Fruit fly (Drosophila melanogaster) whole organism, embryonic: ENCODE measurements around the gene Zir.

ENCODE experiments used
- Atf6 ChIP-seq: fragments of 200-800 bp; sonication (Bioruptor generic); IDR thresholded peaks from 2 replicates; pipeline ENCODE4 v1.3.6; 2022; ENCODE audit warnings: missing biosample characterization, missing genetic modification characterization
- BEAF-32 ChIP-seq: fragments of 200-800 bp; sonication (Bioruptor generic); optimal IDR thresholded peaks from 3 replicates; lab custom pipeline; 2017; ENCODE audit warnings: missing biosample characterization, missing genetic modification characterization, mild to moderate bottlenecking, moderate library complexity, missing genetic modification reagents
- Bdp1 ChIP-seq: fragments of 200-800 bp; sonication (Bioruptor generic); optimal IDR thresholded peaks from 3 replicates; lab custom pipeline; 2016; ENCODE audit warnings: missing biosample characterization, missing genetic modification characterization
- CG11398 ChIP-seq: fragments of 200-800 bp; sonication (Bioruptor generic); optimal IDR thresholded peaks from 2 replicates; lab custom pipeline; 2016; ENCODE audit warnings: missing biosample characterization, missing genetic modification characterization
- CG12391 ChIP-seq: fragments of 200-800 bp; sonication (Bioruptor generic); optimal IDR thresholded peaks from 3 replicates; lab custom pipeline; 2018; ENCODE audit warnings: missing biosample characterization, mild to moderate bottlenecking, missing genetic modification characterization, moderate library complexity
- CG12659 ChIP-seq: fragments of 200-800 bp; sonication (Bioruptor generic); optimal IDR thresholded peaks from 3 replicates; lab custom pipeline; 2017; ENCODE audit warnings: mild to moderate bottlenecking, missing biosample characterization, missing genetic modification reagents, missing genetic modification characterization
- CG13775 ChIP-seq: fragments of 200-800 bp; sonication (Bioruptor generic); optimal IDR thresholded peaks from 3 replicates; lab custom pipeline; 2017; ENCODE audit warnings: missing biosample characterization, mild to moderate bottlenecking, missing genetic modification characterization
- CG14710 ChIP-seq: fragments of 200-800 bp; sonication (Bioruptor generic); optimal IDR thresholded peaks from 3 replicates; lab custom pipeline; 2019; ENCODE audit warnings: missing biosample characterization, mild to moderate bottlenecking, missing genetic modification characterization, moderate library complexity
- CG14860 ChIP-seq: fragments of 200-800 bp; sonication (Bioruptor generic); IDR thresholded peaks from 3 replicates; pipeline ENCODE4 v1.3.6; 2022; ENCODE audit warnings: missing biosample characterization, missing genetic modification characterization; ENCODE audit not compliant: partially characterized antibody
- CG15011 ChIP-seq: fragments of 200-800 bp; sonication (Bioruptor generic); optimal IDR thresholded peaks from 3 replicates; lab custom pipeline; 2018; ENCODE audit warnings: missing biosample characterization, mild to moderate bottlenecking, missing genetic modification characterization
- CG15601 ChIP-seq: fragments of 200-800 bp; sonication (Bioruptor generic); optimal IDR thresholded peaks from 3 replicates; lab custom pipeline; 2019; ENCODE audit warnings: missing biosample characterization, mild to moderate bottlenecking, missing genetic modification characterization, moderate library complexity
- CG1603 ChIP-seq: fragments of 200-800 bp; sonication (Bioruptor generic); optimal IDR thresholded peaks from 2 replicates; lab custom pipeline; 2019; ENCODE audit warnings: missing biosample characterization, mild to moderate bottlenecking, missing genetic modification characterization, moderate library complexity
- CG17912 ChIP-seq: fragments of 200-800 bp; sonication (Bioruptor generic); optimal IDR thresholded peaks from 2 replicates; lab custom pipeline; 2018; ENCODE audit warnings: missing biosample characterization, mild to moderate bottlenecking, missing genetic modification characterization
- CG2120 ChIP-seq: fragments of 200-800 bp; sonication (Bioruptor generic); optimal IDR thresholded peaks from 3 replicates; lab custom pipeline; 2016; ENCODE audit warnings: missing biosample characterization, missing genetic modification characterization
- CG2199 ChIP-seq: fragments of 200-800 bp; sonication (Bioruptor generic); IDR thresholded peaks from 3 replicates; pipeline ENCODE4 v1.3.6; 2022; ENCODE audit warnings: missing biosample characterization, missing genetic modification characterization
- CG30020 ChIP-seq: fragments of 200-800 bp; optimal IDR thresholded peaks from 2 replicates; lab custom pipeline; 2019; ENCODE audit warnings: missing biosample characterization, mild to moderate bottlenecking, missing genetic modification characterization, moderate library complexity
- CG33557 ChIP-seq: fragments of 200-800 bp; sonication (Bioruptor generic); optimal IDR thresholded peaks from 2 replicates; lab custom pipeline; 2019; ENCODE audit warnings: missing biosample characterization, mild to moderate bottlenecking, missing genetic modification characterization, moderate library complexity
- CG6689 ChIP-seq: fragments of 200-800 bp; sonication (Bioruptor generic); IDR thresholded peaks from 2 replicates; pipeline ENCODE4 v1.3.6; 2022; ENCODE audit warnings: missing biosample characterization, missing genetic modification characterization
- CG7556 ChIP-seq: fragments of 200-800 bp; sonication (Bioruptor generic); optimal IDR thresholded peaks from 2 replicates; lab custom pipeline; 2017; ENCODE audit warnings: missing biosample characterization, mild to moderate bottlenecking, missing genetic modification characterization
- CG8290 ChIP-seq, 3 experiments: fragments of 200-800 bp; sonication (Bioruptor generic); optimal IDR thresholded peaks; 2 replicates each; lab custom pipeline; 2016 to 2019; ENCODE audit warnings: missing biosample characterization in 3 of 3, missing genetic modification characterization in 3 of 3, mild to moderate bottlenecking in 2 of 3, moderate library complexity in 1 of 3
- CG9437 ChIP-seq: fragments of 200-800 bp; sonication (Bioruptor generic); optimal IDR thresholded peaks from 2 replicates; lab custom pipeline; 2018; ENCODE audit warnings: missing biosample characterization, mild to moderate bottlenecking, missing genetic modification characterization
- CG9727 ChIP-seq: fragments of 200-800 bp; sonication (Bioruptor generic); optimal IDR thresholded peaks from 3 replicates; lab custom pipeline; 2017; ENCODE audit warnings: missing biosample characterization, mild to moderate bottlenecking, missing genetic modification characterization
- CTCF ChIP-seq: fragments of 200-800 bp; sonication (Bioruptor generic); optimal IDR thresholded peaks from 2 replicates; lab custom pipeline; 2017; ENCODE audit warnings: missing biosample characterization, mild to moderate bottlenecking, missing genetic modification characterization, moderate library complexity
- Doc3 ChIP-seq: fragments of 200-800 bp; sonication (Bioruptor generic); IDR thresholded peaks from 3 replicates; pipeline ENCODE4 v1.3.6; 2022; ENCODE audit warnings: missing biosample characterization, missing genetic modification characterization; ENCODE audit not compliant: partially characterized antibody
- Dp ChIP-seq: fragments of 200-800 bp; sonication (Bioruptor generic); optimal IDR thresholded peaks from 2 replicates; lab custom pipeline; 2018; ENCODE audit warnings: missing biosample characterization, mild to moderate bottlenecking, missing genetic modification characterization, moderate library complexity
- Dref ChIP-seq: fragments of 200-800 bp; sonication (Bioruptor generic); IDR thresholded peaks from 2 replicates; pipeline ENCODE4 v1.3.6; 2022; ENCODE audit warnings: missing biosample characterization, missing genetic modification characterization
- Ets97D ChIP-seq: fragments of 200-800 bp; sonication (Bioruptor generic); optimal IDR thresholded peaks from 3 replicates; lab custom pipeline; 2016; ENCODE audit warnings: missing biosample characterization, missing genetic modification characterization
- HLH4C ChIP-seq: fragments of 200-800 bp; sonication (Bioruptor generic); IDR thresholded peaks from 3 replicates; pipeline ENCODE4 v1.3.6; 2022; ENCODE audit warnings: missing biosample characterization, missing genetic modification characterization; ENCODE audit not compliant: partially characterized antibody
- HLH54F ChIP-seq: fragments of 200-800 bp; sonication (Bioruptor generic); optimal IDR thresholded peaks from 3 replicates; lab custom pipeline; 2016; ENCODE audit warnings: missing biosample characterization, missing genetic modification characterization
- MESR4 ChIP-seq: fragments of 200-800 bp; sonication (Bioruptor generic); optimal IDR thresholded peaks from 2 replicates; lab custom pipeline; 2018; ENCODE audit warnings: missing biosample characterization, mild to moderate bottlenecking, missing genetic modification characterization, moderate library complexity
- Mrtf ChIP-seq: fragments of 200-800 bp; sonication (Bioruptor generic); IDR thresholded peaks from 3 replicates; pipeline ENCODE4 v1.3.6; 2022; ENCODE audit warnings: missing biosample characterization, missing genetic modification characterization
- Sry-δ ChIP-seq: fragments of 200-800 bp; sonication (Bioruptor generic); optimal IDR thresholded peaks from 2 replicates; lab custom pipeline; 2016; ENCODE audit warnings: missing biosample characterization, missing genetic modification characterization
- Xrp1 ChIP-seq: fragments of 200-800 bp; sonication (Bioruptor generic); IDR thresholded peaks from 2 replicates; pipeline ENCODE4 v1.3.6; 2022; ENCODE audit warnings: missing biosample characterization, missing genetic modification characterization
- ato ChIP-seq: fragments of 200-800 bp; sonication (Bioruptor generic); IDR thresholded peaks from 2 replicates; pipeline ENCODE4 v1.3.6; 2022; ENCODE audit warnings: missing biosample characterization, missing genetic modification characterization; ENCODE audit not compliant: partially characterized antibody
- bbx ChIP-seq: fragments of 200-800 bp; sonication (Bioruptor generic); IDR thresholded peaks from 2 replicates; pipeline ENCODE4 v1.3.6; 2022; ENCODE audit warnings: missing biosample characterization, missing genetic modification characterization; ENCODE audit not compliant: partially characterized antibody
- cg ChIP-seq: fragments of 200-800 bp; sonication (Bioruptor generic); optimal IDR thresholded peaks from 3 replicates; lab custom pipeline; 2019; ENCODE audit warnings: missing biosample characterization, mild to moderate bottlenecking, missing genetic modification characterization, moderate library complexity
- chinmo ChIP-seq: fragments of 200-800 bp; sonication (Bioruptor generic); IDR thresholded peaks from 4 replicates; pipeline ENCODE4 v1.3.6; 2022; ENCODE audit warnings: missing biosample characterization, missing genetic modification characterization; ENCODE audit not compliant: partially characterized antibody
- danr ChIP-seq: fragments of 200-800 bp; sonication (Bioruptor generic); IDR thresholded peaks from 2 replicates; pipeline ENCODE4 v1.3.6; 2022; ENCODE audit warnings: missing biosample characterization, missing genetic modification characterization
- hb ChIP-seq: fragments of 200-800 bp; sonication (Bioruptor generic); IDR thresholded peaks from 3 replicates; pipeline ENCODE4 v1.3.6; 2022; ENCODE audit warnings: missing biosample characterization, missing genetic modification characterization; ENCODE audit not compliant: partially characterized antibody
- inv ChIP-seq: fragments of 200-800 bp; sonication (Bioruptor generic); IDR thresholded peaks from 2 replicates; pipeline ENCODE4 v1.3.6; 2022; ENCODE audit warnings: missing biosample characterization, missing genetic modification characterization; ENCODE audit not compliant: partially characterized antibody
- mld ChIP-seq: fragments of 200-800 bp; sonication (Bioruptor generic); IDR thresholded peaks from 3 replicates; pipeline ENCODE4 v1.3.6; 2022; ENCODE audit warnings: missing biosample characterization, missing genetic modification characterization; ENCODE audit not compliant: partially characterized antibody
- nerfin-2 ChIP-seq: fragments of 200-800 bp; sonication (Bioruptor generic); IDR thresholded peaks from 2 replicates; pipeline ENCODE4 v1.3.6; 2022; ENCODE audit warnings: missing biosample characterization, missing genetic modification characterization; ENCODE audit not compliant: partially characterized antibody
- nom ChIP-seq: fragments of 200-800 bp; sonication (Bioruptor generic); optimal IDR thresholded peaks from 2 replicates; lab custom pipeline; 2017; ENCODE audit warnings: missing biosample characterization, missing genetic modification characterization, mild to moderate bottlenecking, moderate library complexity, missing genetic modification reagents
- pzg ChIP-seq: fragments of 200-800 bp; sonication (Bioruptor generic); optimal IDR thresholded peaks from 3 replicates; lab custom pipeline; 2018; ENCODE audit warnings: missing biosample characterization, mild to moderate bottlenecking, missing genetic modification characterization, moderate library complexity
- sisA ChIP-seq: fragments of 200-800 bp; sonication (Bioruptor generic); IDR thresholded peaks from 2 replicates; pipeline ENCODE4 v1.3.6; 2022; ENCODE audit warnings: missing biosample characterization, missing genetic modification characterization
- stwl ChIP-seq: fragments of 200-800 bp; sonication (Bioruptor generic); optimal IDR thresholded peaks from 3 replicates; lab custom pipeline; 2018; ENCODE audit warnings: missing biosample characterization, mild to moderate bottlenecking, missing genetic modification characterization, moderate library complexity
- sug ChIP-seq: fragments of 200-800 bp; optimal IDR thresholded peaks from 2 replicates; lab custom pipeline; 2019; ENCODE audit warnings: missing biosample characterization, mild to moderate bottlenecking, missing genetic modification characterization, moderate library complexity
- toy ChIP-seq: fragments of 200-800 bp; sonication (Bioruptor generic); IDR thresholded peaks from 2 replicates; pipeline ENCODE4 v1.3.6; 2022; ENCODE audit warnings: missing biosample characterization, missing genetic modification characterization
- wek ChIP-seq: fragments of 200-800 bp; sonication (Bioruptor generic); optimal IDR thresholded peaks from 3 replicates; lab custom pipeline; 2018; ENCODE audit warnings: missing biosample characterization, mild to moderate bottlenecking, missing genetic modification characterization, moderate library complexity

Zir gene

dm6 chr2L:94639-95059 lies at the start of gene Zir (continued):
- TF ChIP-seq CG7556 (GFP tag; lab: Kevin White, UChicago) (no peak), inv (GFP tag; lab: Robert Waterston, UW) (peak; percentile 61), CG1603 (tag; lab: Kevin White, UChicago) (peak; percentile 27), Xrp1 (GFP tag; lab: Robert Waterston, UW) (no peak), nom (GFP tag; lab: Kevin White, UChicago) (peak; percentile 17), CG2120 (GFP tag; lab: Kevin White, UChicago) (peak; percentile 49), mld (peak; percentile 39; the same call in 2 of the 3 replicates), Doc3 (GFP tag; lab: Robert Waterston, UW) (peak; percentile 30; the same call in 1 of the 3 replicates), CG9437 (GFP tag; lab: Kevin White, UChicago) (peak; percentile 26), CG9727 (no peak), CG13775 (GFP tag; lab: Kevin White, UChicago) (peak; percentile 0), CG2199 (0 out of 3 replicates have a peak, but pooled peaks have one; percentile 20), CG15601 (peak; percentile 9), hb (peak; percentile 72), CG11398 (no peak), HLH4C (GFP tag; lab: Robert Waterston, UW) (peak; percentile 73), cg (GFP tag; lab: Kevin White, UChicago) (no peak), Sry-δ (GFP tag; lab: Kevin White, UChicago) (peak; percentile 51), CG8290 (GFP tag; optimal IDR thresholded peaks at IDR 0.05; lab: Kevin White, UChicago) (no peak), CG8290 (tag; optimal IDR thresholded peaks at IDR 0.05; lab: Kevin White, UChicago) (no peak), Ets97D (GFP tag; lab: Kevin White, UChicago) (peak; percentile 36), ato (peak; percentile 33; the same call in 1 of the 2 replicates), CG6689 (GFP tag; lab: Robert Waterston, UW) (no peak), sug (peak; percentile 20), sisA (no peak), wek (GFP tag; lab: Kevin White, UChicago) (peak; percentile 94), BEAF-32 (GFP tag; lab: Kevin White, UChicago) (peak; percentile 59), stwl (tag; lab: Kevin White, UChicago) (peak; percentile 33), nerfin-2 (GFP tag; lab: Robert Waterston, UW) (peak; percentile 85), Bdp1 (no peak), HLH54F (GFP tag; lab: Kevin White, UChicago) (no peak), pzg (GFP tag; lab: Kevin White, UChicago) (peak; percentile 33), Dref (GFP tag; lab: Robert Waterston, UW) (peak; percentile 72), CG14710 (tag; lab: Kevin White, UChicago) (peak; percentile 13), CG12391 (tag; lab: Kevin White, UChicago) (peak; percentile 39), MESR4 (GFP tag; lab: Kevin White, UChicago) (peak; percentile 74), danr (GFP tag; lab: Robert Waterston, UW) (no peak), CG33557 (GFP tag; lab: Kevin White, UChicago) (peak; percentile 29), CG30020 (tag; lab: Kevin White, UChicago) (peak; percentile 75), Mrtf (GFP tag; lab: Robert Waterston, UW) (no peak), CTCF (GFP tag; lab: Kevin White, UChicago) (peak; percentile 29), Dp (GFP tag; lab: Kevin White, UChicago) (peak; percentile 16), CG15011 (GFP tag; lab: Kevin White, UChicago) (no peak), toy (GFP tag; lab: Robert Waterston, UW) (no peak), CG12659 (GFP tag; lab: Kevin White, UChicago) (peak; percentile 26), bbx (GFP tag; lab: Robert Waterston, UW) (peak; percentile 80), Atf6 (GFP tag; lab: Robert Waterston, UW) (peak; percentile 15; the same call in 1 of the 2 replicates), chinmo (peak; percentile 77; the same call in 2 of the 4 replicates), CG17912 (GFP tag; lab: Kevin White, UChicago) (peak; percentile 34), CG14860 (GFP tag; lab: Robert Waterston, UW) (peak; percentile 48; the same call in 1 of the 3 replicates)
